Fruit fly (Drosophila melanogaster) whole organism: ENCODE results near the gene CG12105.

Source experiments
- CG8478 ChIP-seq: fragments of >200 bp; optimal IDR thresholded peaks from 2 replicates; lab custom pipeline; 2018; ENCODE audit warnings: inconsistent platforms
- Dll ChIP-seq: fragments of >200 bp; optimal IDR thresholded peaks from 2 replicates; lab custom pipeline; 2017
- EcR ChIP-seq, 2 experiments: fragments of >200 bp; optimal IDR thresholded peaks; 2 replicates each; lab custom pipeline; 2017; ENCODE audit warnings: missing biosample characterization in 2 of 2, missing genetic modification characterization in 2 of 2, missing genetic modification reagents in 2 of 2
- pan ChIP-seq: fragments of >200 bp; optimal IDR thresholded peaks from 2 replicates; lab custom pipeline; 2017
- psq ChIP-seq: fragments of >200 bp; optimal IDR thresholded peaks from 2 replicates; lab custom pipeline; 2017
- usp ChIP-seq: fragments of >200 bp; optimal IDR thresholded peaks from 2 replicates; lab custom pipeline; 2017; ENCODE audit warnings: missing biosample characterization, missing genetic modification characterization, mixed read lengths

CG12105 gene

dm6 chr3L:1615701-1616100 is at the start of gene CG12105:
Gene CG12105, minus strand, starts transcription at chr3L:1615801.
- TF ChIP-seq pan (no peak), CG8478 (lab: Kevin White, UChicago) (no peak), psq (lab: Kevin White, UChicago) (no peak), Dll (lab: Kevin White, UChicago) (no peak), usp (GFP tag; lab: Kevin White, UChicago) (no peak), EcR (GFP tag; optimal IDR thresholded peaks at IDR 0.05; lab: Kevin White, UChicago) (no peak)

- TF ChIP-seq usp (GFP tag; lab: Kevin White, UChicago) (no peak), Dll (lab: Kevin White, UChicago) (no peak), psq (lab: Kevin White, UChicago) (no peak), EcR (GFP tag; optimal IDR thresholded peaks at IDR 0.05; lab: Kevin White, UChicago) (no peak), CG8478 (lab: Kevin White, UChicago) (no peak), pan (no peak)
Measured at dm6 chr3L:1664876-1665275, 49.3 kb upstream of the CG12105 start, which contains the start of the genes Srrm234 and CG7974. Gene Srrm234, minus strand, starts transcription at chr3L:1665064. Gene CG7974, plus strand, starts transcription at chr3L:1665138.

dm6 chr3L:1664205-1664604 is 48.6 kb upstream of the CG12105 start:
- TF ChIP-seq pan, result no peak
- TF ChIP-seq usp (GFP tag; lab: Kevin White, UChicago), result no peak

dm6 chr3L:1663531-1663930 is 47.9 kb upstream of the CG12105 start:
- TF ChIP-seq psq (lab: Kevin White, UChicago), result no peak
- no peak for TF ChIP-seq Dll (lab: Kevin White, UChicago)
- no peak for TF ChIP-seq usp (GFP tag; lab: Kevin White, UChicago)
- no peak for TF ChIP-seq EcR (GFP tag; optimal IDR thresholded peaks at IDR 0.05; lab: Kevin White, UChicago)
- TF ChIP-seq CG8478 (lab: Kevin White, UChicago), result no peak
- no peak for TF ChIP-seq pan

dm6 chr3L:1661738-1662370 is 46.3 kb upstream of the CG12105 start:
- TF ChIP-seq usp (GFP tag; lab: Kevin White, UChicago) (no peak), psq (lab: Kevin White, UChicago) (no peak), CG8478 (lab: Kevin White, UChicago) (no peak), pan (no peak), EcR (GFP tag; optimal IDR thresholded peaks at IDR 0.05; lab: Kevin White, UChicago) (no peak), Dll (lab: Kevin White, UChicago) (no peak)

- no peak for TF ChIP-seq EcR (GFP tag; optimal IDR thresholded peaks at IDR 0.05; lab: Kevin White, UChicago)
- TF ChIP-seq CG8478 (lab: Kevin White, UChicago), result no peak
- TF ChIP-seq usp (GFP tag; lab: Kevin White, UChicago), result no peak
- no peak for TF ChIP-seq pan
- TF ChIP-seq Dll (lab: Kevin White, UChicago), result no peak
- no peak for TF ChIP-seq psq (lab: Kevin White, UChicago)
Measured at dm6 chr3L:1653752-1654151, 38.2 kb upstream of the CG12105 start.

dm6 chr3L:1652700-1653200 is 37.1 kb upstream of the CG12105 start, which contains the start of the genes CG7970 and Vta1:
Gene CG7970, plus strand, starts transcription at chr3L:1652750.
Gene Vta1, minus strand, starts transcription at chr3L:1652900.
- TF ChIP-seq usp (GFP tag; lab: Kevin White, UChicago) (no peak), pan (no peak), EcR (GFP tag; optimal IDR thresholded peaks at IDR 0.05; lab: Kevin White, UChicago) (no peak), psq (lab: Kevin White, UChicago) (no peak), Dll (lab: Kevin White, UChicago) (no peak), CG8478 (lab: Kevin White, UChicago) (no peak)

- TF ChIP-seq pan, result no peak
- TF ChIP-seq EcR (GFP tag; optimal IDR thresholded peaks at IDR 0.05; lab: Kevin White, UChicago), result no peak
- no peak for TF ChIP-seq Dll (lab: Kevin White, UChicago)
- TF ChIP-seq CG8478 (lab: Kevin White, UChicago), result no peak
- no peak for TF ChIP-seq psq (lab: Kevin White, UChicago)
- TF ChIP-seq usp (GFP tag; lab: Kevin White, UChicago), result no peak
Measured at dm6 chr3L:1649363-1649762, 33.8 kb upstream of the CG12105 start.

- TF ChIP-seq pan, result no peak
- no peak for TF ChIP-seq EcR (GFP tag; optimal IDR thresholded peaks at IDR 0.05; lab: Kevin White, UChicago)
- TF ChIP-seq usp (GFP tag; lab: Kevin White, UChicago), result no peak
- no peak for TF ChIP-seq Dll (lab: Kevin White, UChicago)
Measured at dm6 chr3L:1648690-1649355, 33.2 kb upstream of the CG12105 start, which contains the start of gene CG13920. Gene CG13920, plus strand, starts transcription at chr3L:1648944.

- TF ChIP-seq psq (lab: Kevin White, UChicago) (no peak), pan (no peak), CG8478 (lab: Kevin White, UChicago) (no peak), Dll (lab: Kevin White, UChicago) (no peak), EcR (GFP tag; optimal IDR thresholded peaks at IDR 0.05; lab: Kevin White, UChicago) (no peak), usp (GFP tag; lab: Kevin White, UChicago) (no peak)
Measured at dm6 chr3L:1647276-1647919, 31.8 kb upstream of the CG12105 start, which contains the start of the genes CG17249 and Bro. Gene CG17249, minus strand, starts transcription at chr3L:1647464. Gene Bro, plus strand, starts transcription at chr3L:1647869.

dm6 chr3L:1644920-1645567 is 29.4 kb upstream of the CG12105 start, which contains the start of the genes alphaCOP and CG13919:
Gene alphaCOP, minus strand, starts transcription at chr3L:1645199.
Gene CG13919, plus strand, starts transcription at chr3L:1645467.
- TF ChIP-seq CG8478 (lab: Kevin White, UChicago) (no peak), Dll (lab: Kevin White, UChicago) (no peak), psq (lab: Kevin White, UChicago) (no peak), EcR (GFP tag; optimal IDR thresholded peaks at IDR 0.05; lab: Kevin White, UChicago) (no peak), usp (GFP tag; lab: Kevin White, UChicago) (no peak), pan (no peak)
